Worm (Caenorhabditis elegans) whole organism, L3 larva: Measurements from ENCODE around the gene ZK370.6.

Experiments used
- R02D3.7 ChIP-seq: fragments of 150-350 bp; optimal IDR thresholded peaks from 2 replicates; lab custom pipeline; 2014; ENCODE audit warnings: missing biosample characterization, missing genetic modification characterization
- ceh-16 ChIP-seq: sonication (generic microtip); optimal IDR thresholded peaks from 2 replicates; lab custom pipeline; 2017; ENCODE audit warnings: missing biosample characterization, missing genetic modification characterization
- ceh-28 ChIP-seq: fragments of 150-350 bp; optimal IDR thresholded peaks from 2 replicates; lab custom pipeline; 2014; ENCODE audit warnings: missing biosample characterization, missing genetic modification reagents, missing genetic modification characterization
- ceh-82 ChIP-seq: fragments of 150-350 bp; optimal IDR thresholded peaks from 2 replicates; lab custom pipeline; 2014; ENCODE audit warnings: missing biosample characterization, missing genetic modification characterization
- daf-12 ChIP-seq: fragments of 150-350 bp; optimal IDR thresholded peaks from 2 replicates; lab custom pipeline; 2014; ENCODE audit warnings: missing biosample characterization, missing genetic modification reagents, missing genetic modification characterization
- egl-27 ChIP-seq: sonication (generic microtip); optimal IDR thresholded peaks from 4 replicates; lab custom pipeline; 2017; ENCODE audit warnings: missing biosample characterization, missing genetic modification reagents, missing genetic modification characterization
- egl-5 ChIP-seq: fragments of 150-350 bp; optimal IDR thresholded peaks from 2 replicates; lab custom pipeline; 2017; ENCODE audit warnings: missing biosample characterization, missing genetic modification reagents, missing genetic modification characterization, inconsistent platforms
- elt-2 ChIP-seq: sonication (generic microtip); optimal IDR thresholded peaks from 2 replicates; lab custom pipeline; 2016; ENCODE audit warnings: missing genetic modification reagents, mild to moderate bottlenecking, missing genetic modification characterization, missing compliant biosample characterization
- elt-3 ChIP-seq, 3 experiments: fragments of 150-350 bp in 1 of 3; sonication (generic microtip) in 2 of 3; optimal IDR thresholded peaks; 2 replicates in 2 of 3; 4 replicates in 1 of 3; lab custom pipeline; 2014 to 2017; ENCODE audit warnings: missing biosample characterization in 3 of 3, missing genetic modification characterization in 3 of 3
- eor-1 ChIP-seq, 2 experiments: fragments of 150-350 bp; optimal IDR thresholded peaks; 2 replicates each; lab custom pipeline; 2014 to 2018; ENCODE audit warnings: missing biosample characterization in 2 of 2, missing genetic modification characterization in 2 of 2
- fkh-10 ChIP-seq: sonication (generic microtip); optimal IDR thresholded peaks from 2 replicates; lab custom pipeline; 2017; ENCODE audit warnings: missing biosample characterization, missing genetic modification reagents, missing genetic modification characterization
- fkh-2 ChIP-seq: fragments of 150-350 bp; optimal IDR thresholded peaks from 2 replicates; lab custom pipeline; 2014; ENCODE audit warnings: missing biosample characterization, missing genetic modification reagents, missing genetic modification characterization
- fos-1 ChIP-seq: fragments of 150-350 bp; optimal IDR thresholded peaks from 2 replicates; lab custom pipeline; 2014; ENCODE audit warnings: missing biosample characterization, missing genetic modification characterization
- jun-1 ChIP-seq: fragments of 150-350 bp; optimal IDR thresholded peaks from 2 replicates; lab custom pipeline; 2014; ENCODE audit warnings: missing biosample characterization, missing genetic modification reagents, missing genetic modification characterization
- lin-15B ChIP-seq: fragments of 150-350 bp; optimal IDR thresholded peaks from 2 replicates; lab custom pipeline; 2014; ENCODE audit warnings: missing biosample characterization, missing genetic modification characterization
- lin-39 ChIP-seq: fragments of 150-350 bp; optimal IDR thresholded peaks from 2 replicates; lab custom pipeline; 2018; ENCODE audit warnings: missing biosample characterization, missing genetic modification reagents, missing genetic modification characterization
- mdl-1 ChIP-seq: fragments of 150-350 bp; optimal IDR thresholded peaks from 2 replicates; lab custom pipeline; 2014; ENCODE audit warnings: missing biosample characterization, missing genetic modification characterization
- mml-1 ChIP-seq: fragments of 150-350 bp; sonication (generic microtip); optimal IDR thresholded peaks from 3 replicates; lab custom pipeline; 2014; ENCODE audit warnings: missing biosample characterization, missing genetic modification characterization
- nfya-1 ChIP-seq: sonication (generic microtip); optimal IDR thresholded peaks from 2 replicates; lab custom pipeline; 2017; ENCODE audit warnings: missing genetic modification characterization, mild to moderate bottlenecking, missing compliant biosample characterization, antibody characterized with exemption, moderate library complexity; ENCODE audit not compliant: insufficient read depth
- nhr-11 ChIP-seq: fragments of 150-350 bp; optimal IDR thresholded peaks from 2 replicates; lab custom pipeline; 2014; ENCODE audit warnings: missing biosample characterization, missing genetic modification characterization
- nhr-12 ChIP-seq: fragments of 150-350 bp; optimal IDR thresholded peaks from 2 replicates; lab custom pipeline; 2014; ENCODE audit warnings: missing biosample characterization, missing genetic modification characterization
- nhr-23 ChIP-seq: fragments of 150-350 bp; optimal IDR thresholded peaks from 2 replicates; lab custom pipeline; 2014; ENCODE audit warnings: missing biosample characterization, missing genetic modification reagents, missing genetic modification characterization
- nhr-237 ChIP-seq: fragments of 150-350 bp; optimal IDR thresholded peaks from 2 replicates; lab custom pipeline; 2014; ENCODE audit warnings: missing biosample characterization, missing genetic modification characterization
- nhr-25 ChIP-seq: sonication (generic microtip); optimal IDR thresholded peaks from 2 replicates; lab custom pipeline; 2017; ENCODE audit warnings: missing biosample characterization, missing genetic modification characterization
- nhr-28 ChIP-seq: fragments of 150-350 bp; optimal IDR thresholded peaks from 2 replicates; lab custom pipeline; 2014; ENCODE audit warnings: missing biosample characterization, missing genetic modification characterization
- nhr-43 ChIP-seq: sonication (generic microtip); optimal IDR thresholded peaks from 2 replicates; lab custom pipeline; 2016; ENCODE audit warnings: mild to moderate bottlenecking, missing genetic modification characterization, missing compliant biosample characterization; ENCODE audit not compliant: poor library complexity, severe bottlenecking
- nhr-67 ChIP-seq: fragments of 150-350 bp; optimal IDR thresholded peaks from 2 replicates; lab custom pipeline; 2014; ENCODE audit warnings: missing biosample characterization, missing genetic modification characterization
- nhr-77 ChIP-seq: fragments of 150-350 bp; optimal IDR thresholded peaks from 2 replicates; lab custom pipeline; 2014; ENCODE audit warnings: missing biosample characterization, missing genetic modification characterization
- pha-4 ChIP-seq: fragments of 150-350 bp; optimal IDR thresholded peaks from 2 replicates; lab custom pipeline; 2014; ENCODE audit warnings: missing biosample characterization, missing genetic modification reagents, missing genetic modification characterization
- pqm-1 ChIP-seq: fragments of 150-350 bp; optimal IDR thresholded peaks from 2 replicates; lab custom pipeline; 2017; ENCODE audit warnings: missing biosample characterization, missing genetic modification characterization, inconsistent platforms
- sea-2 ChIP-seq: fragments of 150-350 bp; sonication (generic microtip); optimal IDR thresholded peaks from 4 replicates; lab custom pipeline; 2014; ENCODE audit warnings: missing biosample characterization, missing genetic modification reagents, missing genetic modification characterization
- skn-1 ChIP-seq: fragments of 150-350 bp; optimal IDR thresholded peaks from 2 replicates; lab custom pipeline; 2014; ENCODE audit warnings: missing biosample characterization, missing genetic modification characterization
- tbx-2 ChIP-seq: sonication (generic microtip); optimal IDR thresholded peaks from 2 replicates; lab custom pipeline; 2016; ENCODE audit warnings: mild to moderate bottlenecking, missing genetic modification characterization, missing compliant biosample characterization
- unc-62 ChIP-seq: fragments of 150-350 bp; sonication (generic microtip); optimal IDR thresholded peaks from 4 replicates; lab custom pipeline; 2014; ENCODE audit warnings: missing biosample characterization, missing genetic modification reagents, missing genetic modification characterization
- zag-1 ChIP-seq: fragments of 150-350 bp; optimal IDR thresholded peaks from 2 replicates; lab custom pipeline; 2014; ENCODE audit warnings: missing biosample characterization, missing genetic modification characterization
- ztf-11 ChIP-seq: fragments of 150-350 bp; optimal IDR thresholded peaks from 2 replicates; lab custom pipeline; 2014; ENCODE audit warnings: missing biosample characterization, missing genetic modification characterization
- ztf-4 ChIP-seq: fragments of 150-350 bp; optimal IDR thresholded peaks from 2 replicates; lab custom pipeline; 2014; ENCODE audit warnings: missing biosample characterization, missing genetic modification characterization

Gene ZK370.6

ce11 chrIII:8697268-8697907 is 46.3 kb downstream of the ZK370.6 start:
- no peak for TF ChIP-seq pha-4 (tag; lab: Kevin White, UChicago)
- no peak for TF ChIP-seq nhr-12 (tag; lab: Kevin White, UChicago)
- TF ChIP-seq nhr-25 (tag; lab: Kevin White, UChicago) = no peak
- TF ChIP-seq skn-1 (tag; lab: Kevin White, UChicago) = no peak
- TF ChIP-seq nhr-43 (tag; lab: Kevin White, UChicago) = no peak
- no peak for TF ChIP-seq ceh-82
- TF ChIP-seq ceh-28 = no peak
- no peak for TF ChIP-seq daf-12 (tag; lab: Kevin White, UChicago)
- TF ChIP-seq eor-1 (tag; optimal IDR thresholded peaks at IDR 0.05; lab: Kevin White, UChicago) = no peak
- no peak for TF ChIP-seq nhr-67 (tag; lab: Kevin White, UChicago)
- no peak for TF ChIP-seq elt-3 (tag; optimal IDR thresholded peaks at IDR 0.05; lab: Kevin White, UChicago)
- TF ChIP-seq nhr-77 (tag; lab: Kevin White, UChicago) = no peak
- no peak for TF ChIP-seq ztf-11 (tag; lab: Kevin White, UChicago)
- no peak for TF ChIP-seq tbx-2 (tag; lab: Kevin White, UChicago)
- no peak for TF ChIP-seq nhr-237 (tag; lab: Kevin White, UChicago)
- TF ChIP-seq egl-5 (tag; lab: Kevin White, UChicago) = no peak
- TF ChIP-seq lin-39 = no peak

- TF ChIP-seq pha-4 (tag; lab: Kevin White, UChicago) (peak; percentile 38), fos-1 (tag; lab: Kevin White, UChicago) (peak; percentile 38), nhr-77 (tag; lab: Kevin White, UChicago) (no peak), lin-39 (no peak), nfya-1 (tag; lab: Kevin White, UChicago) (peak; percentile 53), egl-27 (tag; lab: Kevin White, UChicago) (no peak), sea-2 (GFP tag; lab: Kevin White, UChicago) (no peak), mdl-1 (no peak), ceh-28 (peak; percentile 7), skn-1 (tag; lab: Kevin White, UChicago) (peak; percentile 2), jun-1 (peak; percentile 37), ztf-4 (tag; lab: Kevin White, UChicago) (no peak), zag-1 (tag; lab: Kevin White, UChicago) (no peak), pqm-1 (tag; lab: Kevin White, UChicago) (peak; percentile 33), unc-62 (no peak), lin-15B (tag; lab: Kevin White, UChicago) (peak; percentile 5), daf-12 (tag; lab: Kevin White, UChicago) (no peak), ceh-16 (tag; lab: Kevin White, UChicago) (no peak), fkh-2 (tag; lab: Kevin White, UChicago) (no peak), elt-2 (peak; percentile 36), nhr-11 (tag; lab: Kevin White, UChicago) (no peak), eor-1 (tag; optimal IDR thresholded peaks at IDR 0.05; lab: Kevin White, UChicago) (no peak), R02D3.7 (tag; lab: Kevin White, UChicago) (no peak), ceh-82 (no peak), nhr-23 (tag; lab: Kevin White, UChicago) (peak; percentile 16), nhr-28 (tag; lab: Kevin White, UChicago) (no peak), mml-1 (tag; lab: Kevin White, UChicago) (no peak), fkh-10 (no peak), nhr-25 (tag; lab: Kevin White, UChicago) (no peak)
- TF ChIP-seq, all 47 proteins: peak for 10
Measured at ce11 chrIII:8696680-8697079, 47.0 kb downstream of the ZK370.6 start.

- TF ChIP-seq fos-1 (tag; lab: Kevin White, UChicago) (no peak), nhr-12 (tag; lab: Kevin White, UChicago) (no peak), pha-4 (tag; lab: Kevin White, UChicago) (peak; percentile 3), ztf-11 (tag; lab: Kevin White, UChicago) (no peak)
Measured at ce11 chrIII:8693322-8693721, 50.3 kb downstream of the ZK370.6 start, which contains the start of gene B0303.7. B0303.7 (plus strand) TSS chrIII:8693622.
